Fruit fly (Drosophila melanogaster) whole organism, adult: ENCODE results near the gene CG14445.

Source experiments
- CG11617 ChIP-seq: fragments of 200-800 bp; sonication (Bioruptor generic); optimal IDR thresholded peaks from 2 replicates; lab custom pipeline; 2017; ENCODE audit warnings: mild to moderate bottlenecking, missing biosample characterization, missing genetic modification reagents, missing genetic modification characterization
- CG12768 ChIP-seq: fragments of 200-800 bp; sonication (Bioruptor generic); optimal IDR thresholded peaks from 2 replicates; lab custom pipeline; 2017; ENCODE audit warnings: missing biosample characterization, missing genetic modification characterization, mild to moderate bottlenecking, moderate library complexity, missing genetic modification reagents
- CG14711 ChIP-seq: fragments of 200-800 bp; sonication (Bioruptor generic); optimal IDR thresholded peaks from 2 replicates; lab custom pipeline; 2018; ENCODE audit warnings: missing biosample characterization, mild to moderate bottlenecking, missing genetic modification characterization, moderate library complexity
- CG1620 ChIP-seq: fragments of 200-800 bp; sonication (Bioruptor generic); optimal IDR thresholded peaks from 2 replicates; lab custom pipeline; 2016; ENCODE audit warnings: missing biosample characterization, missing genetic modification characterization
- CG33017 ChIP-seq: fragments of 200-800 bp; sonication (Bioruptor generic); optimal IDR thresholded peaks from 2 replicates; lab custom pipeline; 2018; ENCODE audit warnings: missing biosample characterization, mild to moderate bottlenecking, missing genetic modification characterization, moderate library complexity
- CG5204 ChIP-seq: fragments of 200-800 bp; sonication (Bioruptor generic); optimal IDR thresholded peaks from 2 replicates; lab custom pipeline; 2016; ENCODE audit warnings: missing biosample characterization, missing genetic modification characterization
- CG7045 ChIP-seq: fragments of 200-800 bp; sonication (Bioruptor generic); optimal IDR thresholded peaks from 2 replicates; lab custom pipeline; 2017; ENCODE audit warnings: missing biosample characterization, mild to moderate bottlenecking, missing genetic modification characterization
- CG7101 ChIP-seq: fragments of 200-800 bp; sonication (Bioruptor generic); optimal IDR thresholded peaks from 2 replicates; lab custom pipeline; 2018; ENCODE audit warnings: missing biosample characterization, mild to moderate bottlenecking, missing genetic modification characterization, moderate library complexity
- Clk ChIP-seq: fragments of 200-800 bp; sonication (Bioruptor generic); optimal IDR thresholded peaks from 2 replicates; lab custom pipeline; 2017; ENCODE audit warnings: missing biosample characterization, missing genetic modification characterization
- Crg-1 ChIP-seq: fragments of 200-800 bp; sonication (Bioruptor generic); optimal IDR thresholded peaks from 2 replicates; lab custom pipeline; 2016; ENCODE audit warnings: missing biosample characterization, missing genetic modification characterization
- Hr96 ChIP-seq: fragments of 200-800 bp; sonication (Bioruptor generic); optimal IDR thresholded peaks from 2 replicates; lab custom pipeline; 2016; ENCODE audit warnings: missing biosample characterization, missing genetic modification characterization
- Mnt ChIP-seq: fragments of 200-800 bp; sonication (Bioruptor generic); optimal IDR thresholded peaks from 2 replicates; lab custom pipeline; 2016; ENCODE audit warnings: missing biosample characterization, mild to moderate bottlenecking, missing genetic modification characterization
- bab1 ChIP-seq: fragments of 200-800 bp; sonication (Bioruptor generic); optimal IDR thresholded peaks from 3 replicates; lab custom pipeline; 2019; ENCODE audit warnings: missing biosample characterization, mild to moderate bottlenecking, missing genetic modification characterization, moderate library complexity
- cic ChIP-seq: fragments of 200-800 bp; sonication (Bioruptor generic); optimal IDR thresholded peaks from 2 replicates; lab custom pipeline; 2017; ENCODE audit warnings: missing biosample characterization, mild to moderate bottlenecking, missing genetic modification characterization, moderate library complexity
- cnc ChIP-seq, 2 experiments: fragments of >200 bp; optimal IDR thresholded peaks; 2 replicates each; lab custom pipeline; 2017
- kay ChIP-seq: fragments of 200-800 bp; sonication (Bioruptor generic); peaks from one replicate; lab custom pipeline; 2016; ENCODE audit warnings: missing biosample characterization, missing genetic modification characterization, borderline replicate concordance
- ovo ChIP-seq: fragments of 200-800 bp; sonication (Bioruptor generic); optimal IDR thresholded peaks from 2 replicates; lab custom pipeline; 2016; ENCODE audit warnings: missing biosample characterization, missing genetic modification characterization
- pad ChIP-seq: fragments of 200-800 bp; sonication (Bioruptor generic); optimal IDR thresholded peaks from 3 replicates; lab custom pipeline; 2017; ENCODE audit warnings: missing biosample characterization, missing genetic modification characterization, mild to moderate bottlenecking, moderate library complexity, missing genetic modification reagents
- tj ChIP-seq: fragments of 200-800 bp; sonication (Bioruptor generic); optimal IDR thresholded peaks from 3 replicates; lab custom pipeline; 2017; ENCODE audit warnings: missing biosample characterization, mild to moderate bottlenecking, missing genetic modification characterization, moderate library complexity
- toe ChIP-seq: fragments of 200-800 bp; sonication (Bioruptor generic); optimal IDR thresholded peaks from 2 replicates; lab custom pipeline; 2016; ENCODE audit warnings: missing biosample characterization, missing genetic modification characterization

CG14445 gene

DNA sequence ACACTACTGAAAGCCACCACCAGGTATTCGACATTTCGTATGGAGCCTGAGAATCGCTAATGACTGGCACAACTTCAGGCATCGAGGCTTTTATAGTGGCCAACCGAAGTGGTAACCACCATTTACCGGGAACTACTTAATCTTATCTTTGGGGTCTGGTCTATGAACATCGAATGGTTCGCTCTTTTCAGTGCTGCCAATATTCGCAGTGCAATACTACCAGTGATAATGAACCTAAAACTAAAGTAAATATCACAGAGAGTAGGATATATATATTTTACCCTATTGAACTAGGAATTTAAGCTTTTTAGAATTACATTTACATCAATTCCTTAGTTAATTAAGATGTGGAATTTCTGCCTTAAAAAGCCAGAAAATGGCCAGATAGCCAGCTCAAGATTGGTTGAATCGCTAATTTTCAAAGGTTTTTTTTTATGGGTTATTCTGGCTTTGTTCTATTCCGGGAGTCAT, 34.6 kb upstream of the CG14445 start, which contains the start of gene vanin-like:
Gene vanin-like, minus strand, starts transcription at position 51 of the 471 bp plus-strand sequence.
- no peak for TF ChIP-seq pad (GFP tag; lab: Kevin White, UChicago)
- TF ChIP-seq cnc (optimal IDR thresholded peaks at IDR 0.05; lab: Kevin White, UChicago), result peak in 1 of 2 experiments; percentile 1

- no peak for TF ChIP-seq toe (GFP tag; lab: Kevin White, UChicago)
Observed at dm6 chrX:6205099-6205498, 32.0 kb upstream of the CG14445 start.

DNA sequence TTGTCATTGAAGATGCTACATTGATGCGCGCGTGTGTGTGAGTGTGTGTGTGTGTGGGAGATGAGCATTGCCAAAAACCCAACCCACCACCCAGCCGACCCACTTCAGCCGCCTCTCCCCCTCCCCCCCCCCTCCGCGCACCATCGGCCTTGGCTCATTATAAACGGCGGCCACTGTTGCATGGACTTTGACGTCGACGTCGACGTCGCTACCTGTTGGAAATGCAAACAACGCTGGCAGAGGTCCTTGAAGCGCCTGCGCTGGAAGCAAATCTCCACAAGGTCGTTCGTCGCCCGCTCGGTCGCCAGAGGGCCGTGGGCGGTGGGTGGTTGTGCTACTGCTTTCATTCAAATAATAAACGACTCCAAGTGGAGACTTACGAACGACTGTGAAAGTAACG, 20.5 kb upstream of the CG14445 start:
- TF ChIP-seq CG7101 (tag; lab: Kevin White, UChicago) (no peak), CG11617 (GFP tag; lab: Kevin White, UChicago) (no peak), bab1 (GFP tag; lab: Kevin White, UChicago) (no peak), Crg-1 (no peak), Mnt (no peak), CG7045 (GFP tag; lab: Kevin White, UChicago) (no peak), Clk (GFP tag; lab: Kevin White, UChicago) (no peak), kay (GFP tag; lab: Kevin White, UChicago) (no peak), cic (no peak), Hr96 (GFP tag; lab: Kevin White, UChicago) (no peak), ovo (GFP tag; lab: Kevin White, UChicago) (no peak), CG14711 (no peak), cnc (optimal IDR thresholded peaks at IDR 0.05; lab: Kevin White, UChicago) (no peak), CG5204 (GFP tag; lab: Kevin White, UChicago) (no peak), toe (GFP tag; lab: Kevin White, UChicago) (no peak), CG12768 (GFP tag; lab: Kevin White, UChicago) (no peak)

DNA sequence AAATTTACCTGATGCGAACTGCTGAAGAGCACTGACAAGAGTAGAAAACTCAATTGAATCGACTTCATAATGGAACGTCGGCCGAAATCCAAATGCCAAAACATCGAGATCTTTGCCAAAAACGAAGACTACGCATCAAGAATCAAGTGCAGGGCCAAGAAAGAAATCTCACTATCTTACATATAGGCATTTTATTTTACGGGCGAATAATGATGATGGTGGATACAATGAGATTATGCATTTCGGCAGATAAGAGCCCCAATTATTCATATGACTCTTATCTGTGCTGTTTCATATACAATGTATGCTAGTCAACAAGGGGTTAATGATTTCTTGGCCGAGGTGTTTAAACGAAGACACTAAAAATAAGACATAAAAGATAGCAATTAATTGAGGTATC, 17.9 kb upstream of the CG14445 start, which contains the start of gene Btnd:
Gene Btnd, minus strand, starts transcription at position 101 of the 400 bp plus-strand sequence.
- TF ChIP-seq cnc (optimal IDR thresholded peaks at IDR 0.05; lab: Kevin White, UChicago), result no peak
- no peak for TF ChIP-seq cic
- no peak for TF ChIP-seq kay (GFP tag; lab: Kevin White, UChicago)
- TF ChIP-seq CG33017 (tag; lab: Kevin White, UChicago), result no peak
- TF ChIP-seq Clk (GFP tag; lab: Kevin White, UChicago), result no peak
- no peak for TF ChIP-seq CG7101 (tag; lab: Kevin White, UChicago)
- no peak for TF ChIP-seq CG11617 (GFP tag; lab: Kevin White, UChicago)
- TF ChIP-seq CG14711, result no peak
- TF ChIP-seq Mnt, result no peak
- TF ChIP-seq Hr96 (GFP tag; lab: Kevin White, UChicago), result no peak
- no peak for TF ChIP-seq tj (GFP tag; lab: Kevin White, UChicago)
- TF ChIP-seq CG1620, result no peak
- no peak for TF ChIP-seq bab1 (GFP tag; lab: Kevin White, UChicago)
- TF ChIP-seq toe (GFP tag; lab: Kevin White, UChicago), result no peak
- TF ChIP-seq CG5204 (GFP tag; lab: Kevin White, UChicago), result no peak

DNA sequence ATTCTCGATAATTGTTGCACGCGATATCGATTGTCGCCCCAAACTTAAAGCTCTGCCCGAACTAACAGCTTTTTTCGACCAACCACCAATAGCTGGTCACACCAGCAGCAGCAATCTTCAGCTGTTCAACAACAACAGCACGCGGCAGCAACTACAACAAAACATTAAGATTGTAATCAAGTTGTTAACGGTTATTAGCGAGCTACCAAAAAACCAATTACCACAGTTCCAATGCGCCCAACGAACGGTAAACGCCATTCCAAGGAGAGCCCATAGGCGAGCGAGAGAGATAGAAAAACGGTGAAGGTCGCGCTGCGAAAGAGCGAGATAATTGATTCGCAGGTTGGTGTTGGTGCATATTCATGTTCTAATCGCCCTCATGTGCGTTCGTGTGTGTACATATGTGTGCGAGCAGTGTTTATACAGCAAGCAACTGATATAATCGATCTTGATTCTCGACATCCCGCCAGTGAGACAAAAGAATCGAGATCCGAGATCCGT, 17.2 kb upstream of the CG14445 start, which contains the start of gene Efr:
Gene Efr, plus strand, starts transcription at position 113 of the 501 bp plus-strand sequence.
- TF ChIP-seq CG5204 (GFP tag; lab: Kevin White, UChicago), result no peak
- no peak for TF ChIP-seq CG7101 (tag; lab: Kevin White, UChicago)
- no peak for TF ChIP-seq CG7045 (GFP tag; lab: Kevin White, UChicago)
- TF ChIP-seq tj (GFP tag; lab: Kevin White, UChicago), result no peak
- no peak for TF ChIP-seq toe (GFP tag; lab: Kevin White, UChicago)
- no peak for TF ChIP-seq Clk (GFP tag; lab: Kevin White, UChicago)
- peak; percentile 10 for TF ChIP-seq CG14711
- TF ChIP-seq cnc (optimal IDR thresholded peaks at IDR 0.05; lab: Kevin White, UChicago), result no peak
- no peak for TF ChIP-seq CG11617 (GFP tag; lab: Kevin White, UChicago)
- TF ChIP-seq Hr96 (GFP tag; lab: Kevin White, UChicago), result no peak
- peak; percentile 64 for TF ChIP-seq cic
- TF ChIP-seq Crg-1, result no peak
- TF ChIP-seq bab1 (GFP tag; lab: Kevin White, UChicago), result peak; percentile 70
- TF ChIP-seq CG33017 (tag; lab: Kevin White, UChicago), result no peak
- no peak for TF ChIP-seq CG1620
- peak; percentile 76 for TF ChIP-seq Mnt
- TF ChIP-seq ovo (GFP tag; lab: Kevin White, UChicago), result peak; percentile 85
- no peak for TF ChIP-seq kay (GFP tag; lab: Kevin White, UChicago)
- peak; percentile 73 for TF ChIP-seq pad (GFP tag; lab: Kevin White, UChicago)

dm6 chrX:6224225-6225190, 12.6 kb upstream of the CG14445 start, which contains the start of gene sqh:
Gene sqh, minus strand, starts transcription at chrX:6225140.
- TF ChIP-seq CG1620 (peak; percentile 80), toe (GFP tag; lab: Kevin White, UChicago) (no peak), cic (peak; percentile 75), CG14711 (peak; percentile 83), CG7101 (tag; lab: Kevin White, UChicago) (peak; percentile 96), Hr96 (GFP tag; lab: Kevin White, UChicago) (no peak), CG12768 (GFP tag; lab: Kevin White, UChicago) (peak; percentile 84), CG11617 (GFP tag; lab: Kevin White, UChicago) (peak; percentile 97), CG33017 (tag; lab: Kevin White, UChicago) (peak; percentile 86), Crg-1 (peak; percentile 76), pad (GFP tag; lab: Kevin White, UChicago) (peak; percentile 85), kay (GFP tag; lab: Kevin White, UChicago) (peak; percentile 99), bab1 (GFP tag; lab: Kevin White, UChicago) (peak; percentile 95), Clk (GFP tag; lab: Kevin White, UChicago) (peak; percentile 74), tj (GFP tag; lab: Kevin White, UChicago) (peak; percentile 98), CG7045 (GFP tag; lab: Kevin White, UChicago) (peak; percentile 82), Mnt (peak; percentile 91), cnc (optimal IDR thresholded peaks at IDR 0.05; lab: Kevin White, UChicago) (no peak), ovo (GFP tag; lab: Kevin White, UChicago) (peak; percentile 89), CG5204 (GFP tag; lab: Kevin White, UChicago) (no peak)
